Worm (Caenorhabditis elegans): ENCODE data around the gene smf-3.

DNA sequence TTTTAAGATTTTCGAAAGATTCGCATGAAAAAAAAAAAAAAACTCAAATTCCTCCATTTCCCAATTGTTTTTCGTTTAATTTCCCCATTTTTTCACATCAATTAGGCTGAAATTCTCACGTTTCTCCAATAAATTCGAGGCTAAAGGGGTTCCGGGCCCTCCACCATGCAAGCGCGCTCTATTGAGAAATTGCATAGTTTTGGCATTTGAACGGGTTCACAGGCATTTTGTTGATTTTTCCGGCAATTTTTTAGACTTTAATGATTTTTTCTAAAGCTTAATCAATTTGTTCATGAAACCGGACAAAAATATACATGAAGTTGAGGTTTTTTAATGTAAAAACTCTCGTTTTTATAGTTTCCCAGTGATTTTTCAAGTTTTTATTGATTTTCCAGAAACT lies 47.5 kb downstream of the smf-3 start:
- TF ChIP-seq ztf-23 (GFP tag; IDR thresholded peaks at IDR 0.05) (peak; percentile 42; the same call in 1 of the 2 replicates), flt-1 (GFP tag; IDR thresholded peaks at IDR 0.05) (no peak), tab-1 (GFP tag; IDR thresholded peaks at IDR 0.05) (no peak), klf-2 (GFP tag; conservative IDR thresholded peaks at IDR 0.05) (no peak), T22C8.4 (GFP tag; IDR thresholded peaks at IDR 0.05) (no peak)
